Fruit fly (Drosophila melanogaster): ENCODE measurements around the gene colt.

dm6 chr2L:2802527-2802926 lies 32.7 kb upstream of the colt start:
- TF ChIP-seq Myc (optimal IDR thresholded peaks at IDR 0.05) = no peak
- TF ChIP-seq insv (optimal IDR thresholded peaks at IDR 0.05) = no peak
- no peak for TF ChIP-seq h (optimal IDR thresholded peaks at IDR 0.05)
- no peak for TF ChIP-seq psq (optimal IDR thresholded peaks at IDR 0.05)
- TF ChIP-seq ttk (optimal IDR thresholded peaks at IDR 0.05) = no peak
- TF ChIP-seq Sin3A (optimal IDR thresholded peaks at IDR 0.05) = no peak

Data from Kc167 (cell line).